Worm (Caenorhabditis elegans): ENCODE results near the gene srv-8.

Gene srv-8

DNA sequence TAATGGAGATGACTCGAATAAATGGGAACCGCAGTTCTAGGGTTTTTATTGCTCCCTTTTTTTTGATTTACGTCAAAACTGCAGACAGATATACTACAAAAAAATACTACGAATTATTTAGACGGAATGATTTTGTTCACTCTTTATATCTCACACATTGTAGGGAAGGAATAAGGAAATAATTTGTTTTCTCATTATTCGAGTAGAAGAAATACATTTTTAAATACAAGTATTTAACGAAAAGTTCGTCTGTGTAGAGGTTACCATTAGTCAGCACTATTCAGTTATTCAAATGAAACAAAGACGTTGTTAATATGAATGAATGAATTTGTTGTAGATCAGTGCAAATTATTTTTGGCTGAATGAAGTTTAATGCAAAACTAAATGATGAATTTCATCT, 6.2 kb upstream of the srv-8 start, which contains the start of gene srd-18:
Gene srd-18, minus strand, starts transcription at position 101 of the 400 bp plus-strand sequence.
- TF ChIP-seq unc-62 (GFP tag; optimal IDR thresholded peaks at IDR 0.05) = no peak

DNA sequence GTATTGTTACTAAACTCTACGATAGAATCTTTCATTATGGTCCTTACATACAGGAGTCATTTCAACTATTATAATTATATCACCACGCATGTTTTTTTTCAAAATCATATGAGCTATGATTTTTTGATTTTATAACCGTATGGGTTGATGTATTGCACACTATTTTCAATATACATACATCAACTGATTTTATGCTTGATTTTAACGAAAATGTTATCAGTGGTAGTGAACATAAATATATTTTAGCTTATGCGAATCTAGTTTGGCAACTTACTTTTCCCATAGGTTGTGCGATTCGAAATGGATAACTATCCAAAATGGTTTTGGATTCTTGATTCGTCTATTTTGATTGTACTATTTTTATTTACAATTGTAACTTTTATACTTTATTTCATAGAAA, 3.1 kb upstream of the srv-8 start, which contains the start of gene srv-10:
Gene srv-10, plus strand, starts transcription at position 301 of the 400 bp plus-strand sequence.
- no peak for TF ChIP-seq unc-62 (GFP tag; optimal IDR thresholded peaks at IDR 0.05)

DNA sequence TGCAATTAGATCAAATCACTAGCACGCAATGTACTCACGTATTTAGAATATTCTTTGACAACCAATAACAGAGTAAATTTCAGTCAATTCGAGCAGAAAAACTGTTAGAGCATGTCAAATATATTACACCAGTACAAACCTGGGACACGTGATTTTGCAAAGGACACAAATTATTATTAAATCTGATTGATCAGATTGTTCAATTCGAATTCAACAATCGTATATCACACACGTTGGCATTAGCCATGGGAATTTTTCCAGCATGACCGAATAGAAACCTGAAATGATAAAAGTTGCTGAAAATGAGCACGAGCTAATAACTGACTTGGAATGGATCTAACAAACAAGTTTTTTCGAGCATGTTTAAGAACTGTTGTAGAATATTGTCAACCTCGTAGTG, 2.5 kb upstream of the srv-8 start, which contains the start of gene srv-9:
Gene srv-9, minus strand, starts transcription at position 101 of the 400 bp plus-strand sequence.
- no peak for TF ChIP-seq unc-62 (GFP tag; optimal IDR thresholded peaks at IDR 0.05)

DNA sequence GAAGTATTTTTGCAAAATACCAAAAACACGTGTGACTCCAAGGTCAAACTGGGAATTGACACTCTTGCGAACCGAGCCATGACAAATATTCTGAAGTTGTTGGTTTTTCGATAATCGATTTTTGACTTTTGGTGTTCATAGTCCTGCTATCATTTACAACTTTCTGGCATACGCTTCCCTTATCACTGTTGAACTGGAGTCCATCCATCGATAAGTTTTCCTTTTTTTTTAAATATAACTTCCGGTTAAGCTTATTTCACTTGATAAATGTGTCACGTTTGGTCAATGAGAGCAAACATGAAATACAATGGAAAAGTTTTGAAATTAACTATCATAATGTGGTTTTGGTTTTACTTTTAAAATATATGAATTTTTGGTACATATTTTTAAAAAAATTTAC, 1.2 kb upstream of the srv-8 start:
- TF ChIP-seq unc-62 (GFP tag; optimal IDR thresholded peaks at IDR 0.05) = no peak

DNA sequence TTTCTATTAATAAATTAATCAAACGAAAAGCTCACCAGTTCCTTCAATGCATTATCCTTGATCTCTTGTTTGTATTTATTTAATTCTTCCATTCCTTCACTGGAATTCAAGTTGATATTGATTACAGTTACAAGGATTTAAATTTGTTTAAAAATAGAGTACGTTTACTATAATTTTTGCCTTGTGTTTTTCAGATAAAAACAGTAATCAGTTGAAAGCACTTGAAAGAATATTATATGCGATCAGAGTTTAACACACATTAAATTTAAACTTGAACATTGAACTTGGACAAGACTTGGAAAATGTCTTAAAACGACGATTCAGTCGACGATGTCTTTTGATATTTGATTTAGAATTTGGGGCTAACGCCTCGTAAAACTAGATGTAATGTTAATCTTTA, 3.0 kb downstream of the srv-8 start, which contains the start of gene F53F1.6:
Gene F53F1.6, minus strand, starts transcription at position 101 of the 400 bp plus-strand sequence.
- no peak for TF ChIP-seq unc-62 (GFP tag; optimal IDR thresholded peaks at IDR 0.05)

DNA sequence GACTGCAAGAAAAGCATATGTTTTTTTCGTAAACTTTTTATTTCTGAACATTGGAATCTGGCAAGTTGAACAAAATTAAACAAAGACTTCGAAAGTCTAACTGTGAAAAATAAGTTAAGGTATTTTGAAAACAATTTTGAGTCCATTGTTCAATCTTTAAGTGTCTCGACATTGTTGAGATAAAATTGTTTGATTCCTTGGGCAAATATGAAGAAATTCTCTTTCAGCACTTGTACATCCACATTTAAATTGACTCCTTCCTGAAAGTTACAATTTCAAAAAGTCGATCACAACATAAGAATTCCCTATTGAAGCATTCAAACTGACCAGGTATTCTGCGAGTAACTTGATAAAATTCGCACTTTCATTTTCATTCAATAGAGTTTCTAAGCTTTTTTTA, 4.5 kb downstream of the srv-8 start:
- TF ChIP-seq unc-62 (GFP tag; optimal IDR thresholded peaks at IDR 0.05) = no peak

DNA sequence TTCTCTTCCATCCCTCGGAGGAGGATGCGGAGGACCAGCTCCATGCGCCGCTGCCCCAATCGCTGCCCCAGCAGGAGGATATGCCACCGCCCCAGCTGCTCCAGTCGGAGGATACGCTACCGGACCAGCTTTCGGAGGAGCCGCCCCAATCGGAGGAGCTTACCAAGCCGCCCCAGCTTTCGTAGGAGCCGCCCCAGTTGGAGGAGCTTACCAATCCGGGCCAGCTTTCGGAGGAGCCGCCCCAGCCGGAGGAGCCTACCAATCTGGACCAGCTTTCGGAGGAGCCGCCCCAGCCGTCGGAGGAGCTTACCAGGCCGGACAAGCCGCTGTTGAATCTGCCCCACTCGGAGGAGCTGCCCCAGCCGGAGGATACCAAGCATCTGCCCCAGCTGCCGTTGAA, 5.1 kb downstream of the srv-8 start:
- TF ChIP-seq unc-62 (GFP tag; optimal IDR thresholded peaks at IDR 0.05) = no peak

DNA sequence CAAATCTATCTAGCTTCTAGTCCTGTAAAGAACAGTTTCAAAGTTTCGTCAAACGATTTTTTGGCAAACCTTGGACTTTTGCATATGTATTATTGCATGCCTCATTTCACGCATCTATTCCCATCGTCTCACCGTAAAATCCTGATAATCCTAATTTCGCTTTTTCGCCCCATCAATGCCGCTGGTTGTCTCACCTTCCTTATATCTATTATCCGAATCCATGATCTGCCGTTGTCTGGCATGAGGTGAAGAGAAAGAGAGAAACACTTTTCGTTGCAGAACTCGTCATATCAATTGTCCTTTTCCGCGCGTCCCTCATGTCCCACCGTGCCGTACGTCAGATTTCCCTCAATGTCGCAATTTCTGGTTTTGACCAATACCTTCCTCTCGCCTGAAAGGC, 6.0 kb downstream of the srv-8 start, which contains the start of gene cut-2:
Gene cut-2, plus strand, starts transcription at position 365 of the 400 bp plus-strand sequence.
- no peak for TF ChIP-seq unc-62 (GFP tag; optimal IDR thresholded peaks at IDR 0.05)

DNA sequence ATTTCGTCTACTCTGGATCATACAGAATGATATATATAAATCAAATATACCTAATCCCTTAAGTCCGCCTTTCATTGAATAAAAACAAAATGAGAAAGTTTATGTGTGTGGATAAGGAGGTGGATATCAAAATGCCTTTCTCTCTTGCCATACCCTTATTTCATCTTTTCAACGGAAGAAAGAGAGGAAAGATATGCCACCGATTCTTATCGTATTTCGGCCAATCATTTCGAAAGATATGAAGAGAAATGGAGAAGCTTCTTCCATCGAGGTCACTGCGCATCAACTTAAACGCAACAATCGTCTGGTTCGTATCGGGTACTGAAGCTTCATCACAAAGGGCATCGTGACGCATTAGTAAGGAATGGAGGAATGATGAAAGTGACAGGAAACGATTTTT, 7.2 kb downstream of the srv-8 start:
- no peak for TF ChIP-seq unc-62 (GFP tag; optimal IDR thresholded peaks at IDR 0.05)

DNA sequence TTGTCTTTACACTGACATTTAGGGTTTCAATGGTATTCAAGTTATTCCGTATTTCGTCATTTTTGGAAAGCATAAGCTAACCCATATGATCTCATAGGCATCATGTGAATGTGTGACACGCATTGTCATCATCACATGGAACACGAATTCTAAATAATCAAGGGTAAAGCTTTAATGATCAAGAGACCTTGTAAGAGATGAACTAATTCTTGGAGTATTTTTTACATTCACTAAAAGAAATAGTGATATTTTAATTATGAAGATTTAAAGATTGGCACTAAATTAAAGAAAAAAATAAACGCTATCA, 8.6 kb downstream of the srv-8 start:
- TF ChIP-seq unc-62 (GFP tag; optimal IDR thresholded peaks at IDR 0.05) = no peak

DNA sequence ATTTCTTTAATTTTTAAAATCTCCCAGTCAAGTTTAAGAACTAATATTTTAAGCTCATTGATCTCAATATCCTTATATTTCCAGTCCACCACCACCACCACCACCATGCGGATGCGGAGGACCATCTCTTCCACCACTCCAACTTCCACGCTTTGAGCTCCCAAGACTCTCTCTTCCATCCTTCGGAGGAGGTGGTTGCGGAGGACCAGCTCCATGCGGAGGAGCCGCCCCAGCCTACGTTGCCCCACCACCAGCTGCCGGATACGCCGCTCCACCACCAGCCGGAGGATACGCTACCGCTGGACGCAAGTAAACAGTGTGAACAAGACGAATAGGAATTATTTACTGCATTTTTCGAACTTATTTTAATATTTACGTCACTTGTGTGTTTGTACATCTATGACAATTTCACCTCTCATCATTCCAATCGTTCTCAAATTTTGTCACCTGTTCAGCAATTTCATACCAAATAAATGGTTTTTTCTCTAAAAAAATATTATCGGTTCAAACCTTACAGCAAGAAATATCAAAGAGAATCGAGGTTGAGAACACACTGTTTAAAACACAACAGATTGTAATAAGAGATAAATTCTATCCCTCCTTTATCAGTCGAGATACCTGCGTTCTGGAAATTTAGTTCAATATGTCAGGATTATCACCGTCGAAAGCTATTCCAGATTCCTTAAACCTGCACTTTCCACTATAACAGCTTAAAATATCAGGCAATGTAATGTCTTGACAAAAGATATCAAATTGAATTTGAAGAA, 9.1 kb downstream of the srv-8 start:
- TF ChIP-seq unc-62 (GFP tag; optimal IDR thresholded peaks at IDR 0.05) = no peak

DNA sequence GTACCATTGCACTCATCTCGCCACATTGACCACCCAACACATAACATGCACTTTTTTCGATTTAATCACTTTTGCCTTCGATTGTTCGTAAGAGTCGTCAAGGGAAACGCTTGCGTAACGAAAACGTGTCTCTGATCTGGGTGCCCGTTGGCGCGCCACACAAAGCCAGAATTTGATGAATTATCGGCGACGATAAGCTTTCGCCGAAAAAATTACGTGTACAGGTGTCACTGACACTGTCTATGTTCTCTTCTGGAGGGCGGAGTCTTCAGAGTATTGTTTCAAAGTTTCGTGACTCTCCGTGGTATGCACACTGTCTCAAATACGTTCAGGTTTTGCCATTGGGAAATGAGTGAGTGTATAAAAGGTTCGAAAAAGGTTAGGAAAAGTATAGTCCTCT, 9.9 kb downstream of the srv-8 start, which contains the start of gene F53F1.4:
Gene F53F1.4, plus strand, starts transcription at position 390 of the 400 bp plus-strand sequence.
- TF ChIP-seq unc-62 (GFP tag; optimal IDR thresholded peaks at IDR 0.05) = no peak

DNA sequence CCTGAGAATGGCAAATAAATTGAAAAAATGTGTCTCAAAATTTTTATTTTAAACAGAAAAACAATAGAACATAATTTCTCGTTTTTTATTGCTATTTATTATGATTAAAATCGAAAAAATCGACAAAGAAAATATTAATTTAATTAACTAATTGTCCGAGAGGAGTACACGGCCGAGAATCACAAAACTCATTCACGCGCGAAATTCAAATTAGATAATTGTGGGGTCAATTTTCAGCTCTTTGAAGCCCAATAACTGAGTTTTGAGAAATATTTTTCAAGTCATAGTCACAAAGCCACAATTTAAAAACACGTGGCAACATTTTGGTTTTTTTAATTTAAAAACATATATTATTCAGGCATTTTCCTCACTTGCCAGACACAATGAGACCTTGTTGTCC, 11.5 kb downstream of the srv-8 start:
- no peak for TF ChIP-seq unc-62 (GFP tag; optimal IDR thresholded peaks at IDR 0.05)

DNA sequence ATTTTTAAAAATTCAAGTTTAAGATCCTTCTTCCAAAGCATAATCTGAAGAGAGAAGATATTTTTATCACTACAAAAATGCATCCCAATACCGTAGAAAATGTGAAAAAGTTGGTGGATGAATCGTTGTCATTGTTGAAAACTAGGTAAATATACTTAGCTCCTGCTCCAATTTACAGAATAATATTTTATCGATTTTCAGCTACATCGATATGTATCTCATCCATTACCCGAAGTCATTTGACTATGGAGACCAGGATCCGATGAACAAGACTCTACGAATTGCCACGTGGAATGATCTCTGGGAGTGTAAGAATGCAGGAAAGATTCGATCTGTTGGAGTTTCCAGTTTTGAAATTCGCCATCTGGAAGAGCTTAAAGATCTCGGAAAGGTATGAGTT, 12.1 kb downstream of the srv-8 start:
- no peak for TF ChIP-seq unc-62 (GFP tag; optimal IDR thresholded peaks at IDR 0.05)

DNA sequence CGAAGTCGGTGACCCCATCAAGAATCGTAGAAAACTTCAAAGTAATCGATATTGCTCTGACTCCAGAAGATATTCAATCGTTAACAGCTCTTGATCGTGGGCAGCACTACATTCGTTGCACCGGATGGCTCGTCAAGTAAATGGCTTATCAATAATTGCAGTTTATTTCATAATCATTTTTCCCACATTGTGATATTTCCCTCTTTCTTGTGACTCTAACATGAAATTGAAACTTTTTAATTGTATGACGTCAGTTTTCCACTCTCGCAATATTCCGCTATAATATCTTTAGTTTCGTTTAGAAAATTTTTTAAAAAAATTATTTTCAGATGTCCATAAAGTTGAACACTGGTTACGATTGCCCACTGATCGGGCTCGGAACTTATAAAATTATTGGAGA, 12.6 kb downstream of the srv-8 start, which contains the start of gene F53F1.3:
Gene F53F1.3, plus strand, starts transcription at position 330 of the 400 bp plus-strand sequence.
- TF ChIP-seq unc-62 (GFP tag; optimal IDR thresholded peaks at IDR 0.05) = no peak

DNA sequence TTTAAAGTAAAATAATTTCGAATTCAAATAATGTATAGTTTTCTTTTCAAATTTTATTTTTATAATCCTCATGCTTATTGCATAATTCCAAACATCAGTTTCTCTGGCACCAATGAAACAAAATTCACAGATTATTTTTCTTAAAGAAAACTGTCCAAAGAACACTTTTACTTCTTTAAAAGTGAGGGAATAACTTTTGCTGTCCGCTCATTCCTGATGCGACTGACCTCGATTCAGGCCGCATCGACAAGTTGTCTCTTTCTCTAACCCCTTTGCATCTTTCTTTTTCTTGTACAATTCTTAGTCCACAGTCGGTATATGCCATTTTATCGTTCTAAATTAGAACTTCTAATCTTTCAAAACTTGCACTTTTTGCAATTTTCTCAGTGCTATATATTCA, 14.0 kb downstream of the srv-8 start, which contains the start of gene F53F1.2:
Gene F53F1.2, plus strand, starts transcription at position 306 of the 400 bp plus-strand sequence.
- no peak for TF ChIP-seq unc-62 (GFP tag; optimal IDR thresholded peaks at IDR 0.05)

DNA sequence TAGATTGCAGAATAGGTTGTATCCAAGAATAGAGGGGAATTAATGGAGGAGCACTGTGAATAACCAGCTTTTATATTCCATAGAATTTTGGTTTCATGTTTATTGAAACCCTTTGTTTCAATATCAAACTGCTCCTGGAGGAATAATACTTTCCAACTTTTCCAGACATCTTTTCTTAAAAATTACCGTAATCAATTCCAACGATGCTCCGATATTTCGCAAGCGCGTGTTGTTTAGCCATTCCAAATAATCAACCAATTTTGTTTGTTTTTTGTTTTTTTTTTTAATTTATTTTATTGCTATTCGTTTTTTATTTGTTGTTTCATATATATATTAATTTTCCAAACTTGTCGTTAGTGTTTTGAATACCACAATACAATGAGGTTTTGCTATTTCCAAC, 14.5 kb downstream of the srv-8 start, which contains the start of gene cutl-1:
Gene cutl-1, minus strand, starts transcription at position 83 of the 400 bp plus-strand sequence.
- no peak for TF ChIP-seq unc-62 (GFP tag; optimal IDR thresholded peaks at IDR 0.05)

Data from whole organism, dauer.